Fruit fly (Drosophila melanogaster): ENCODE results near the gene CG17776.

The CG17776 gene

dm6 chrX:2166129-2166528 is 18.4 kb upstream of the CG17776 start (continued):
- TF ChIP-seq zfh1 (GFP tag; IDR thresholded peaks at IDR 0.05) (peak; percentile 56; the same call in 2 of the 3 replicates), croc (GFP tag; conservative IDR thresholded peaks at IDR 0.05) (no peak; the same call in 2 of the 3 replicates), CG12659 (GFP tag; optimal IDR thresholded peaks at IDR 0.05) (peak; percentile 14), sd (tag; optimal IDR thresholded peaks at IDR 0.05) (no peak), B-H1 (GFP tag; IDR thresholded peaks at IDR 0.05) (peak; percentile 37; the same call in 2 of the 3 replicates), CG8089 (GFP tag; optimal IDR thresholded peaks at IDR 0.05) (peak; percentile 38), E2f2 (GFP tag; IDR thresholded peaks at IDR 0.05) (peak; percentile 33; the same call in 1 of the 2 replicates), CG34422 (GFP tag; IDR thresholded peaks at IDR 0.05) (0 out of 3 replicates have a peak, but pooled peaks have one; percentile 15), phol (tag; optimal IDR thresholded peaks at IDR 0.05) (peak; percentile 51), Adf1 (GFP tag; IDR thresholded peaks at IDR 0.05) (no peak), CG17328 (GFP tag; IDR thresholded peaks at IDR 0.05) (peak; percentile 82), CG12942 (GFP tag; optimal IDR thresholded peaks at IDR 0.05) (peak; percentile 9), CG17359 (tag; optimal IDR thresholded peaks at IDR 0.05) (peak; percentile 71), Aef1 (GFP tag; IDR thresholded peaks at IDR 0.05) (0 out of 3 replicates have a peak, but pooled peaks have one; percentile 10), E2f1 (GFP tag; IDR thresholded peaks at IDR 0.05) (peak; percentile 46; the same call in 1 of the 2 replicates), CG6254 (GFP tag; optimal IDR thresholded peaks at IDR 0.05) (peak; percentile 35), CG6272 (GFP tag; IDR thresholded peaks at IDR 0.05) (no peak), Six4 (GFP tag; optimal IDR thresholded peaks at IDR 0.05) (peak; percentile 13), CG5953 (GFP tag; IDR thresholded peaks at IDR 0.05) (peak; percentile 78), CG17802 (tag; optimal IDR thresholded peaks at IDR 0.05) (peak; percentile 53), CG8924 (tag; optimal IDR thresholded peaks at IDR 0.05) (no peak), CG2116 (GFP tag; optimal IDR thresholded peaks at IDR 0.05) (no peak), Atf6 (GFP tag; IDR thresholded peaks at IDR 0.05) (no peak), seq (GFP tag; IDR thresholded peaks at IDR 0.05) (0 out of 2 replicates have a peak, but pooled peaks have one; percentile 10), fd96Cb (tag; optimal IDR thresholded peaks at IDR 0.05) (peak; percentile 51), bab2 (GFP tag; optimal IDR thresholded peaks at IDR 0.05) (peak; percentile 40), CG6683 (GFP tag; optimal IDR thresholded peaks at IDR 0.05) (no peak), CG10979 (tag; optimal IDR thresholded peaks at IDR 0.05) (peak; percentile 53), CG8290 (GFP tag; optimal IDR thresholded peaks at IDR 0.05) (no peak), CG8290 (tag; optimal IDR thresholded peaks at IDR 0.05) (peak in 1 of 2 experiments; percentile 46), dmrt99B (tag; optimal IDR thresholded peaks at IDR 0.05) (peak; percentile 74), HLHmδ (GFP tag; optimal IDR thresholded peaks at IDR 0.05) (no peak), CG8944 (GFP tag; optimal IDR thresholded peaks at IDR 0.05) (peak; percentile 50), CG32767 (GFP tag; IDR thresholded peaks at IDR 0.05) (peak; percentile 12; the same call in 1 of the 2 replicates), ATbp (GFP tag; optimal IDR thresholded peaks at IDR 0.05) (peak; percentile 71), Oli (tag; optimal IDR thresholded peaks at IDR 0.05) (peak; percentile 46), lmd (GFP tag; IDR thresholded peaks at IDR 0.05) (peak; percentile 58; the same call in 1 of the 2 replicates), CG14441 (GFP tag; IDR thresholded peaks at IDR 0.05) (0 out of 2 replicates have a peak, but pooled peaks have one; percentile 14), CG7987 (GFP tag; optimal IDR thresholded peaks at IDR 0.05) (no peak), H2.0 (GFP tag; IDR thresholded peaks at IDR 0.05) (peak; percentile 49), CG4730 (GFP tag; IDR thresholded peaks at IDR 0.05) (no peak), cato (GFP tag; optimal IDR thresholded peaks at IDR 0.05; ENCODE audit: borderline replicate concordance) (no peak), CG11504 (tag; optimal IDR thresholded peaks at IDR 0.05) (peak; percentile 59), tgo (GFP tag; IDR thresholded peaks at IDR 0.05) (0 out of 3 replicates have a peak, but pooled peaks have one; percentile 26), kay (GFP tag; optimal IDR thresholded peaks at IDR 0.05) (no peak), lilli (GFP tag; optimal IDR thresholded peaks at IDR 0.05) (peak; percentile 5), CG1603 (tag; optimal IDR thresholded peaks at IDR 0.05) (peak; percentile 80), CG11247 (GFP tag; IDR thresholded peaks at IDR 0.05) (no peak), ken (GFP tag; IDR thresholded peaks at IDR 0.05) (peak; percentile 80), CG12391 (tag; optimal IDR thresholded peaks at IDR 0.05) (peak; percentile 52), Elba2 (GFP tag; optimal IDR thresholded peaks at IDR 0.05) (no peak)
